Worm (Caenorhabditis elegans) whole organism, L2 larva: Measurements from ENCODE around the gene jun-1.

Experiments used
- aly-2 ChIP-seq: fragments of 150-350 bp; optimal IDR thresholded peaks from 2 replicates; lab custom pipeline; 2014; ENCODE audit warnings: missing biosample characterization, missing genetic modification characterization
- ceh-16 ChIP-seq: fragments of 150-350 bp; optimal IDR thresholded peaks from 2 replicates; lab custom pipeline; 2014; ENCODE audit warnings: missing biosample characterization, missing genetic modification characterization
- elt-1 ChIP-seq: fragments of 150-350 bp; optimal IDR thresholded peaks from 2 replicates; lab custom pipeline; 2014; ENCODE audit warnings: missing biosample characterization, missing genetic modification characterization
- elt-3 ChIP-seq: sonication (generic microtip); optimal IDR thresholded peaks from 2 replicates; lab custom pipeline; 2017; ENCODE audit warnings: missing biosample characterization, missing genetic modification characterization
- lin-39 ChIP-seq: fragments of 150-350 bp; optimal IDR thresholded peaks from 2 replicates; lab custom pipeline; 2014; ENCODE audit warnings: missing biosample characterization, missing genetic modification reagents, missing genetic modification characterization
- nhr-237 ChIP-seq: fragments of 150-350 bp; optimal IDR thresholded peaks from 2 replicates; lab custom pipeline; 2014; ENCODE audit warnings: missing biosample characterization, missing genetic modification characterization
- snpc-4 ChIP-seq: fragments of 150-350 bp; optimal IDR thresholded peaks from 2 replicates; lab custom pipeline; 2014; ENCODE audit warnings: missing biosample characterization, missing genetic modification characterization
- unc-62 ChIP-seq: fragments of 150-350 bp; optimal IDR thresholded peaks from 2 replicates; lab custom pipeline; 2014; ENCODE audit warnings: missing biosample characterization, missing genetic modification reagents, missing genetic modification characterization
- zag-1 ChIP-seq: fragments of 150-350 bp; optimal IDR thresholded peaks from 2 replicates; lab custom pipeline; 2014; ENCODE audit warnings: missing biosample characterization, missing genetic modification characterization
- ztf-11 ChIP-seq: sonication (generic microtip); optimal IDR thresholded peaks from 2 replicates; lab custom pipeline; 2017; ENCODE audit warnings: missing biosample characterization, missing genetic modification characterization

ce11 chrII:9181155-9181554 is 68.2 kb downstream of the jun-1 start:
- TF ChIP-seq zag-1: no peak
- no peak for TF ChIP-seq ztf-11
- TF ChIP-seq unc-62 (GFP tag; lab: Kevin White, UChicago): no peak
- no peak for TF ChIP-seq elt-1 (tag; lab: Kevin White, UChicago)
- TF ChIP-seq snpc-4: no peak
- no peak for TF ChIP-seq elt-3 (tag; lab: Kevin White, UChicago)
- no peak for TF ChIP-seq lin-39 (tag; lab: Kevin White, UChicago)
- TF ChIP-seq aly-2: no peak
- no peak for TF ChIP-seq nhr-237
- no peak for TF ChIP-seq ceh-16
